Fruit fly (Drosophila melanogaster) whole organism, prepupa: ENCODE data around the gene HHEX.

Source experiments
- Blimp-1 ChIP-seq: fragments of 200-800 bp; sonication (Bioruptor generic); optimal IDR thresholded peaks from 3 replicates; lab custom pipeline; 2017; ENCODE audit warnings: missing biosample characterization, missing genetic modification characterization, mild to moderate bottlenecking, moderate library complexity, missing genetic modification reagents
- CG10631 ChIP-seq: fragments of 200-800 bp; sonication (Bioruptor generic); optimal IDR thresholded peaks from 2 replicates; lab custom pipeline; 2016; ENCODE audit warnings: missing biosample characterization, missing genetic modification characterization
- CG10669 ChIP-seq: fragments of 200-800 bp; sonication (Bioruptor generic); optimal IDR thresholded peaks from 3 replicates; lab custom pipeline; 2018; ENCODE audit warnings: missing biosample characterization, mild to moderate bottlenecking, missing genetic modification characterization, moderate library complexity
- CG11294 ChIP-seq: fragments of 200-800 bp; sonication (Bioruptor generic); IDR thresholded peaks from 2 replicates; pipeline ENCODE4 v1.3.6; 2022; ENCODE audit warnings: missing biosample characterization, missing genetic modification characterization
- CG11762 ChIP-seq: fragments of 200-800 bp; sonication (Bioruptor generic); optimal IDR thresholded peaks from 3 replicates; lab custom pipeline; 2016; ENCODE audit warnings: missing biosample characterization, missing genetic modification characterization; ENCODE audit not compliant: insufficient read depth
- CG11902 ChIP-seq: fragments of 200-800 bp; sonication (Bioruptor generic); optimal IDR thresholded peaks from 3 replicates; lab custom pipeline; 2016; ENCODE audit warnings: missing biosample characterization, missing genetic modification characterization
- CG15336 ChIP-seq: fragments of 200-800 bp; sonication (Bioruptor generic); IDR thresholded peaks from 2 replicates; pipeline ENCODE4 v1.3.6; 2022; ENCODE audit warnings: missing biosample characterization, missing genetic modification characterization
- CG1621 ChIP-seq: fragments of 200-800 bp; sonication (Bioruptor generic); optimal IDR thresholded peaks from 3 replicates; lab custom pipeline; 2018; ENCODE audit warnings: missing biosample characterization, mild to moderate bottlenecking, missing genetic modification characterization
- CG16779 ChIP-seq: fragments of 200-800 bp; sonication (Bioruptor generic); optimal IDR thresholded peaks from 3 replicates; lab custom pipeline; 2017; ENCODE audit warnings: missing biosample characterization, mild to moderate bottlenecking, missing genetic modification characterization
- CG3032 ChIP-seq: fragments of 200-800 bp; optimal IDR thresholded peaks from 2 replicates; lab custom pipeline; 2019; ENCODE audit warnings: missing biosample characterization, mild to moderate bottlenecking, missing genetic modification characterization, moderate library complexity
- CG31627 ChIP-seq: fragments of 200-800 bp; sonication (Bioruptor generic); optimal IDR thresholded peaks from 3 replicates; lab custom pipeline; 2016; ENCODE audit warnings: missing biosample characterization, missing genetic modification characterization
- CG32006 ChIP-seq: fragments of 200-800 bp; sonication (Bioruptor generic); optimal IDR thresholded peaks from 3 replicates; lab custom pipeline; 2017; ENCODE audit warnings: missing biosample characterization, mild to moderate bottlenecking, missing genetic modification characterization
- CG4318 ChIP-seq: fragments of 200-800 bp; sonication (Bioruptor generic); optimal IDR thresholded peaks from 3 replicates; lab custom pipeline; 2017; ENCODE audit warnings: missing biosample characterization, mild to moderate bottlenecking, missing genetic modification characterization
- CG6163 ChIP-seq: fragments of 200-800 bp; sonication (Bioruptor generic); IDR thresholded peaks from 3 replicates; pipeline ENCODE4 v1.3.6; 2022; ENCODE audit warnings: missing biosample characterization, missing genetic modification characterization
- CG6276 ChIP-seq: fragments of 200-800 bp; sonication (Bioruptor generic); optimal IDR thresholded peaks from 2 replicates; lab custom pipeline; 2017; ENCODE audit warnings: missing biosample characterization, mild to moderate bottlenecking, missing genetic modification characterization
- CG6792 ChIP-seq: fragments of 200-800 bp; sonication (Bioruptor generic); optimal IDR thresholded peaks from 3 replicates; lab custom pipeline; 2016; ENCODE audit warnings: missing biosample characterization, missing genetic modification characterization
- CG6808 ChIP-seq: fragments of 200-800 bp; sonication (Bioruptor generic); optimal IDR thresholded peaks from 3 replicates; lab custom pipeline; 2017; ENCODE audit warnings: missing biosample characterization, missing genetic modification characterization, mild to moderate bottlenecking, moderate library complexity, missing genetic modification reagents
- CG6854 ChIP-seq: fragments of 200-800 bp; sonication (Bioruptor generic); optimal IDR thresholded peaks from 2 replicates; lab custom pipeline; 2017; ENCODE audit warnings: missing biosample characterization, mild to moderate bottlenecking, missing genetic modification characterization
- CG7368 ChIP-seq: fragments of 200-800 bp; sonication (Bioruptor generic); optimal IDR thresholded peaks from 3 replicates; lab custom pipeline; 2016; ENCODE audit warnings: missing biosample characterization, missing genetic modification characterization
- CG8119 ChIP-seq: fragments of 200-800 bp; sonication (Bioruptor generic); IDR thresholded peaks from 3 replicates; pipeline ENCODE4 v1.3.6; 2022; ENCODE audit warnings: missing biosample characterization, missing genetic modification characterization
- CG8632 ChIP-seq: fragments of 200-800 bp; sonication (Bioruptor generic); optimal IDR thresholded peaks from 3 replicates; lab custom pipeline; 2016; ENCODE audit warnings: missing biosample characterization, missing genetic modification characterization
- Eip78C ChIP-seq: fragments of 200-800 bp; sonication (Bioruptor generic); peaks from one replicate; lab custom pipeline; 2016; ENCODE audit warnings: missing biosample characterization, missing genetic modification characterization
- Ets21C ChIP-seq: fragments of 200-800 bp; sonication (Bioruptor generic); optimal IDR thresholded peaks from 3 replicates; lab custom pipeline; 2016; ENCODE audit warnings: missing biosample characterization, missing genetic modification characterization
- Ets96B ChIP-seq: fragments of 200-800 bp; optimal IDR thresholded peaks from 2 replicates; lab custom pipeline; 2019; ENCODE audit warnings: missing biosample characterization, mild to moderate bottlenecking, missing genetic modification characterization, moderate library complexity
- Hr38 ChIP-seq: sonication (Bioruptor generic); optimal IDR thresholded peaks from 2 replicates; lab custom pipeline; 2016; ENCODE audit warnings: missing biosample characterization, missing genetic modification characterization
- Hr39 ChIP-seq: fragments of 200-800 bp; sonication (Bioruptor generic); optimal IDR thresholded peaks from 2 replicates; lab custom pipeline; 2016; ENCODE audit warnings: missing biosample characterization, missing genetic modification characterization
- Hr4 ChIP-seq: fragments of 200-800 bp; sonication (Bioruptor generic); optimal IDR thresholded peaks from 3 replicates; lab custom pipeline; 2016; ENCODE audit warnings: missing biosample characterization, missing genetic modification characterization
- Lpt ChIP-seq: fragments of 200-800 bp; sonication (Bioruptor generic); optimal IDR thresholded peaks from 3 replicates; lab custom pipeline; 2016; ENCODE audit warnings: missing biosample characterization, missing genetic modification characterization
- Met ChIP-seq: fragments of 200-800 bp; sonication (Bioruptor generic); optimal IDR thresholded peaks from 3 replicates; lab custom pipeline; 2016; ENCODE audit warnings: missing biosample characterization, missing genetic modification characterization
- OdsH ChIP-seq: fragments of 200-800 bp; sonication (Bioruptor generic); optimal IDR thresholded peaks from 3 replicates; lab custom pipeline; 2016; ENCODE audit warnings: missing biosample characterization, missing genetic modification characterization
- Sox102F ChIP-seq: fragments of 200-800 bp; sonication (Bioruptor generic); optimal IDR thresholded peaks from 2 replicates; lab custom pipeline; 2016; ENCODE audit warnings: missing biosample characterization, mild to moderate bottlenecking, missing genetic modification characterization
- Sox14 ChIP-seq: fragments of 200-800 bp; sonication (Bioruptor generic); optimal IDR thresholded peaks from 3 replicates; lab custom pipeline; 2016; ENCODE audit warnings: missing biosample characterization, missing genetic modification characterization
- Sox15 ChIP-seq: fragments of 200-800 bp; sonication (Bioruptor generic); optimal IDR thresholded peaks from 3 replicates; lab custom pipeline; 2016; ENCODE audit warnings: missing biosample characterization, missing genetic modification characterization
- achi ChIP-seq: fragments of 200-800 bp; sonication (Bioruptor generic); optimal IDR thresholded peaks from 3 replicates; lab custom pipeline; 2016; ENCODE audit warnings: missing biosample characterization, missing genetic modification characterization
- acj6 ChIP-seq: fragments of 200-800 bp; sonication (Bioruptor generic); optimal IDR thresholded peaks from 3 replicates; lab custom pipeline; 2016; ENCODE audit warnings: missing biosample characterization, missing genetic modification characterization
- cyc ChIP-seq: fragments of 200-800 bp; sonication (Bioruptor generic); optimal IDR thresholded peaks from 3 replicates; lab custom pipeline; 2016; ENCODE audit warnings: missing biosample characterization, missing genetic modification characterization
- dac ChIP-seq: fragments of 200-800 bp; sonication (Bioruptor generic); optimal IDR thresholded peaks from 2 replicates; lab custom pipeline; 2017; ENCODE audit warnings: missing biosample characterization, mild to moderate bottlenecking, missing genetic modification characterization
- dsx ChIP-seq: fragments of 200-800 bp; optimal IDR thresholded peaks from 3 replicates; lab custom pipeline; 2019; ENCODE audit warnings: missing biosample characterization, mild to moderate bottlenecking, missing genetic modification characterization, moderate library complexity; ENCODE audit not compliant: poor library complexity, severe bottlenecking
- esn ChIP-seq: fragments of 200-800 bp; sonication (Bioruptor generic); optimal IDR thresholded peaks from 2 replicates; lab custom pipeline; 2016; ENCODE audit warnings: missing biosample characterization, mild to moderate bottlenecking, missing genetic modification characterization, moderate library complexity
- lz ChIP-seq: fragments of 200-800 bp; sonication (Bioruptor generic); optimal IDR thresholded peaks from 3 replicates; lab custom pipeline; 2016; ENCODE audit warnings: missing biosample characterization, missing genetic modification characterization
- net ChIP-seq: fragments of 200-800 bp; sonication (Bioruptor generic); optimal IDR thresholded peaks from 3 replicates; lab custom pipeline; 2016; ENCODE audit warnings: missing biosample characterization, missing genetic modification characterization
- pdm3 ChIP-seq: fragments of 200-800 bp; sonication (Bioruptor generic); optimal IDR thresholded peaks from 3 replicates; lab custom pipeline; 2016; ENCODE audit warnings: missing biosample characterization, missing genetic modification characterization
- ss ChIP-seq, 2 experiments: fragments of 200-800 bp; sonication (Bioruptor generic); optimal IDR thresholded peaks; 2 replicates in 1 of 2; 3 replicates in 1 of 2; lab custom pipeline; 2017 to 2018; ENCODE audit warnings: mild to moderate bottlenecking in 2 of 2, missing biosample characterization in 2 of 2, missing genetic modification characterization in 2 of 2, moderate library complexity in 1 of 2

Gene HHEX

dm6 chr3R:21118784-21119183 is 38.1 kb upstream of the HHEX start, which contains the start of gene Bdbt:
Bdbt (minus strand) TSS chr3R:21118856.
- TF ChIP-seq CG11902 (GFP tag; lab: Kevin White, UChicago) (no peak), Sox15 (peak; percentile 5), lz (GFP tag; lab: Kevin White, UChicago) (peak; percentile 53), CG6792 (GFP tag; lab: Kevin White, UChicago) (peak; percentile 14), Ets21C (GFP tag; lab: Kevin White, UChicago) (no peak), Blimp-1 (GFP tag; lab: Kevin White, UChicago) (no peak), CG6163 (GFP tag; lab: Robert Waterston, UW) (peak; percentile 54; the same call in 2 of the 3 replicates), CG4318 (GFP tag; lab: Kevin White, UChicago) (no peak), Sox14 (peak; percentile 43), Hr39 (GFP tag; lab: Kevin White, UChicago) (peak; percentile 57), CG31627 (peak; percentile 68), CG11762 (GFP tag; lab: Kevin White, UChicago) (no peak), CG32006 (GFP tag; lab: Kevin White, UChicago) (no peak), cyc (GFP tag; lab: Kevin White, UChicago) (peak; percentile 51), Eip78C (GFP tag; lab: Kevin White, UChicago) (peak; percentile 85), CG3032 (peak; percentile 47), dsx (GFP tag; lab: Kevin White, UChicago) (peak; percentile 0), esn (GFP tag; lab: Kevin White, UChicago) (peak; percentile 53)

DNA sequence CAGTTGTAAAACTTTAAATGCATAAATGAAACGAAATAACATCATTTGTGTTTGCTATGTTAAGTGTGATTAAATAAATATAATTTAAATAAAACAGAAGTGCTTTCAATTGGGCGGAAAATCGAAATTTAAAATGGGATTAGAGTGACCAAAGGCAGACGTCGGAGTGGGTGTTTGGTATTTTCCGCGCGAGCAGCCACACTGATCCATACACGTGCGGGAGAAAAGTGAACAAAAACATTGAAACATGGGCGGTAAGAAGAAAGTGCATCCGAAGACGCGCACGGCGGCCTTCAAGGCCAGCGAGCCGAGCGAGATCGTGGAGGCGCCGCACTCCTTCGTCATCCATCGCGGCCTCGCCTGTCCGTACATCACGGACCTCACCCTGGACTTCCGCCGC is 35.3 kb upstream of the HHEX start, which contains the start of gene ppan:
ppan (plus strand) TSS at position 198 of the 400 bp plus-strand sequence.
- TF ChIP-seq ss (GFP tag; optimal IDR thresholded peaks at IDR 0.05; lab: Kevin White, UChicago), result no peak
- peak; percentile 44 for TF ChIP-seq Eip78C (GFP tag; lab: Kevin White, UChicago)
- TF ChIP-seq Sox14, result peak; percentile 47
- TF ChIP-seq dsx (GFP tag; lab: Kevin White, UChicago), result peak; percentile 24
- peak; percentile 0 for TF ChIP-seq esn (GFP tag; lab: Kevin White, UChicago)

- peak; percentile 64 for TF ChIP-seq Lpt
- TF ChIP-seq CG15336 (GFP tag; lab: Robert Waterston, UW), result peak; percentile 93
- no peak for TF ChIP-seq ss (GFP tag; optimal IDR thresholded peaks at IDR 0.05; lab: Kevin White, UChicago)
- TF ChIP-seq CG10631 (GFP tag; lab: Kevin White, UChicago), result peak; percentile 50
- peak; percentile 84 for TF ChIP-seq CG32006 (GFP tag; lab: Kevin White, UChicago)
- TF ChIP-seq Ets96B (tag; lab: Kevin White, UChicago), result peak; percentile 65
- peak; percentile 58 for TF ChIP-seq CG11762 (GFP tag; lab: Kevin White, UChicago)
- TF ChIP-seq Hr4 (GFP tag; lab: Kevin White, UChicago), result peak; percentile 91
- no peak for TF ChIP-seq CG6808
- peak; percentile 90 for TF ChIP-seq CG8119 (GFP tag; lab: Robert Waterston, UW)
- TF ChIP-seq Ets21C (GFP tag; lab: Kevin White, UChicago), result no peak
- no peak for TF ChIP-seq CG6854 (GFP tag; lab: Kevin White, UChicago)
- no peak for TF ChIP-seq CG16779 (tag; lab: Kevin White, UChicago)
- no peak for TF ChIP-seq Met
- peak; percentile 63 for TF ChIP-seq CG3032
- TF ChIP-seq CG31627, result peak; percentile 50
- TF ChIP-seq Sox14, result peak; percentile 72
- peak; percentile 63 for TF ChIP-seq lz (GFP tag; lab: Kevin White, UChicago)
- peak; percentile 62; the same call in 1 of the 2 replicates for TF ChIP-seq CG11294 (GFP tag; lab: Robert Waterston, UW)
- TF ChIP-seq acj6 (GFP tag; lab: Kevin White, UChicago), result peak; percentile 76
- no peak for TF ChIP-seq Sox102F (GFP tag; lab: Kevin White, UChicago)
- peak; percentile 75 for TF ChIP-seq achi (GFP tag; lab: Kevin White, UChicago)
- TF ChIP-seq OdsH (GFP tag; lab: Kevin White, UChicago), result peak; percentile 83
- peak; percentile 52 for TF ChIP-seq dac (GFP tag; lab: Kevin White, UChicago)
- TF ChIP-seq pdm3 (GFP tag; lab: Kevin White, UChicago), result no peak
- peak; percentile 62 for TF ChIP-seq CG8632 (GFP tag; lab: Kevin White, UChicago)
- TF ChIP-seq Hr39 (GFP tag; lab: Kevin White, UChicago), result peak; percentile 70
- peak; percentile 70 for TF ChIP-seq cyc (GFP tag; lab: Kevin White, UChicago)
- peak; percentile 92 for TF ChIP-seq CG6163 (GFP tag; lab: Robert Waterston, UW)
- TF ChIP-seq CG11902 (GFP tag; lab: Kevin White, UChicago), result peak; percentile 25
- TF ChIP-seq CG6276 (GFP tag; lab: Kevin White, UChicago), result no peak
- TF ChIP-seq CG1621 (tag; lab: Kevin White, UChicago), result peak; percentile 57
- peak; percentile 78 for TF ChIP-seq net (GFP tag; lab: Kevin White, UChicago)
- TF ChIP-seq CG10669 (GFP tag; lab: Kevin White, UChicago), result no peak
- no peak for TF ChIP-seq Hr38
- no peak for TF ChIP-seq Blimp-1 (GFP tag; lab: Kevin White, UChicago)
- TF ChIP-seq CG7368, result peak; percentile 52
These were observed 32.2 kb upstream of the HHEX start for dm6 chr3R:21112742-21113465.
